1 fruit fly cellular context compared by ENCODE assay signal in genomic region chr3R:12985828-12986530, dm6.
TF ChIP-seq lines count a peak whose summit lies in the region.

TSS of gene CG31342 (plus strand) at chr3R:12986041.

TF ChIP-seq in whole organism, embryonic, 481 proteins besides CTCF, POLR2A, EP300 and RAD21 (continued from another document and continues in another):
- TF ChIP-seq sc (optimal IDR thresholded peaks at IDR 0.05; lab: Kevin White, UChicago) (no peak), sc (GFP tag; optimal IDR thresholded peaks at IDR 0.05; lab: Kevin White, UChicago) (no peak), CG7357 (GFP tag; IDR thresholded peaks at IDR 0.05; lab: Robert Waterston, UW) (no peak), Rfx (GFP tag; IDR thresholded peaks at IDR 0.05; lab: Robert Waterston, UW) (peak; percentile 37; the same call in 1 of the 2 replicates), CG5953 (GFP tag; IDR thresholded peaks at IDR 0.05; lab: Robert Waterston, UW) (no peak), CG7745 (tag; optimal IDR thresholded peaks at IDR 0.05; lab: Kevin White, UChicago) (no peak), Antp (GFP tag; optimal IDR thresholded peaks at IDR 0.05; lab: Kevin White, UChicago) (no peak), jing (GFP tag; optimal IDR thresholded peaks at IDR 0.05; lab: Kevin White, UChicago) (no peak), CG17829 (tag; optimal IDR thresholded peaks at IDR 0.05; lab: Kevin White, UChicago) (peak; percentile 76), CG4282 (GFP tag; optimal IDR thresholded peaks at IDR 0.05; lab: Kevin White, UChicago) (no peak), Spps (tag; optimal IDR thresholded peaks at IDR 0.05; lab: Kevin White, UChicago) (no peak), CG11456 (GFP tag; IDR thresholded peaks at IDR 0.05; lab: Robert Waterston, UW) (no peak), ci (GFP tag; IDR thresholded peaks at IDR 0.05; lab: Robert Waterston, UW) (peak; percentile 25; the same call in 1 of the 3 replicates), pb (GFP tag; optimal IDR thresholded peaks at IDR 0.05; lab: Kevin White, UChicago) (no peak), tx (GFP tag; optimal IDR thresholded peaks at IDR 0.05; lab: Kevin White, UChicago) (no peak), fru (optimal IDR thresholded peaks at IDR 0.05; lab: Kevin White, UChicago) (no peak), dmrt99B (tag; optimal IDR thresholded peaks at IDR 0.05; lab: Kevin White, UChicago) (no peak), CG11695 (GFP tag; IDR thresholded peaks at IDR 0.05; lab: Robert Waterston, UW) (no peak), Kr (GFP tag; optimal IDR thresholded peaks at IDR 0.05; lab: Kevin White, UChicago) (no peak), fd3F (GFP tag; optimal IDR thresholded peaks at IDR 0.05; lab: Kevin White, UChicago) (peak; percentile 41), Blimp-1 (GFP tag; optimal IDR thresholded peaks at IDR 0.05; lab: Kevin White, UChicago) (no peak), onecut (GFP tag; IDR thresholded peaks at IDR 0.05; lab: Robert Waterston, UW) (no peak), Sox102F (GFP tag; optimal IDR thresholded peaks at IDR 0.05; lab: Kevin White, UChicago) (no peak), CG10147 (GFP tag; optimal IDR thresholded peaks at IDR 0.05; lab: Kevin White, UChicago) (no peak), disco-r (GFP tag; optimal IDR thresholded peaks at IDR 0.05; lab: Kevin White, UChicago) (no peak), da (GFP tag; optimal IDR thresholded peaks at IDR 0.05; lab: Kevin White, UChicago) (peak; percentile 7), CkIIα-i1 (GFP tag; IDR thresholded peaks at IDR 0.05; lab: Robert Waterston, UW) (no peak), Deaf1 (tag; optimal IDR thresholded peaks at IDR 0.05; lab: Kevin White, UChicago) (no peak), btn (GFP tag; optimal IDR thresholded peaks at IDR 0.05; lab: Kevin White, UChicago) (no peak), Dfd (GFP tag; optimal IDR thresholded peaks at IDR 0.05; lab: Kevin White, UChicago) (no peak), Oli (tag; optimal IDR thresholded peaks at IDR 0.05; lab: Kevin White, UChicago) (no peak), sd (tag; optimal IDR thresholded peaks at IDR 0.05; lab: Kevin White, UChicago) (no peak), CoRest (tag; optimal IDR thresholded peaks at IDR 0.05; lab: Kevin White, UChicago) (peak; percentile 62), lmd (GFP tag; IDR thresholded peaks at IDR 0.05; lab: Robert Waterston, UW) (no peak), Usf (GFP tag; optimal IDR thresholded peaks at IDR 0.05; lab: Kevin White, UChicago) (no peak), Mad (GFP tag; optimal IDR thresholded peaks at IDR 0.05; lab: Kevin White, UChicago) (no peak), caup (GFP tag; optimal IDR thresholded peaks at IDR 0.05; lab: Kevin White, UChicago; ENCODE audit: severe bottlenecking) (no peak), crc (GFP tag; optimal IDR thresholded peaks at IDR 0.05; lab: Kevin White, UChicago) (no peak), croc (GFP tag; conservative IDR thresholded peaks at IDR 0.05; lab: Robert Waterston, UW) (no peak), Sry-δ (GFP tag; optimal IDR thresholded peaks at IDR 0.05; lab: Kevin White, UChicago) (peak; percentile 57), Bgb (GFP tag; IDR thresholded peaks at IDR 0.05; lab: Robert Waterston, UW; ENCODE audit: partially characterized antibody) (peak; percentile 76), ftz-f1 (GFP tag; optimal IDR thresholded peaks at IDR 0.05; lab: Kevin White, UChicago) (no peak), CG9609 (GFP tag; optimal IDR thresholded peaks at IDR 0.05; lab: Kevin White, UChicago) (no peak), dysf (GFP tag; IDR thresholded peaks at IDR 0.05; lab: Robert Waterston, UW) (no peak), pho (GFP tag; optimal IDR thresholded peaks at IDR 0.05; lab: Kevin White, UChicago) (peak; percentile 9), CG14860 (GFP tag; IDR thresholded peaks at IDR 0.05; lab: Robert Waterston, UW; ENCODE audit: partially characterized antibody) (peak; percentile 43), her (GFP tag; optimal IDR thresholded peaks at IDR 0.05; lab: Kevin White, UChicago) (no peak), CG10979 (tag; optimal IDR thresholded peaks at IDR 0.05; lab: Kevin White, UChicago) (peak; percentile 61), stwl (tag; optimal IDR thresholded peaks at IDR 0.05; lab: Kevin White, UChicago) (peak; percentile 69), gro (GFP tag; optimal IDR thresholded peaks at IDR 0.05; lab: Kevin White, UChicago) (no peak), Myb (GFP tag; optimal IDR thresholded peaks at IDR 0.05; lab: Kevin White, UChicago) (no peak), CG32767 (GFP tag; IDR thresholded peaks at IDR 0.05; lab: Robert Waterston, UW) (no peak), CG14710 (tag; optimal IDR thresholded peaks at IDR 0.05; lab: Kevin White, UChicago) (peak; percentile 70), sisA (GFP tag; IDR thresholded peaks at IDR 0.05; lab: Robert Waterston, UW) (no peak), unc-4 (GFP tag; IDR thresholded peaks at IDR 0.05; lab: Robert Waterston, UW; ENCODE audit: partially characterized antibody) (peak; percentile 71), HLH3B (GFP tag; IDR thresholded peaks at IDR 0.05; lab: Robert Waterston, UW) (no peak; the same call in 1 of the 2 replicates), CG2120 (GFP tag; optimal IDR thresholded peaks at IDR 0.05; lab: Kevin White, UChicago) (peak; percentile 49), CG4854 (GFP tag; optimal IDR thresholded peaks at IDR 0.05; lab: Kevin White, UChicago) (no peak), CG12391 (tag; optimal IDR thresholded peaks at IDR 0.05; lab: Kevin White, UChicago) (peak; percentile 72), slbo (GFP tag; IDR thresholded peaks at IDR 0.05; lab: Robert Waterston, UW) (peak; percentile 41; the same call in 1 of the 2 replicates), CG18011 (GFP tag; optimal IDR thresholded peaks at IDR 0.05; lab: Kevin White, UChicago) (no peak), CG11723 (GFP tag; optimal IDR thresholded peaks at IDR 0.05; lab: Kevin White, UChicago) (no peak), CG3065 (GFP tag; optimal IDR thresholded peaks at IDR 0.05; lab: Kevin White, UChicago) (no peak), hth (optimal IDR thresholded peaks at IDR 0.05; lab: Kevin White, UChicago) (no peak), TFAM (GFP tag; optimal IDR thresholded peaks at IDR 0.05; lab: Kevin White, UChicago) (no peak), D19A (tag; optimal IDR thresholded peaks at IDR 0.05; lab: Kevin White, UChicago) (no peak), CG34422 (GFP tag; IDR thresholded peaks at IDR 0.05; lab: Robert Waterston, UW) (no peak), CG10462 (GFP tag; optimal IDR thresholded peaks at IDR 0.05; lab: Kevin White, UChicago) (no peak), Abd-B (GFP tag; optimal IDR thresholded peaks at IDR 0.05; lab: Kevin White, UChicago) (no peak), eyg (GFP tag; optimal IDR thresholded peaks at IDR 0.05; lab: Kevin White, UChicago) (no peak), org-1 (GFP tag; optimal IDR thresholded peaks at IDR 0.05; lab: Kevin White, UChicago) (no peak), slp2 (GFP tag; optimal IDR thresholded peaks at IDR 0.05; lab: Kevin White, UChicago) (no peak), Atf-2 (GFP tag; optimal IDR thresholded peaks at IDR 0.05; lab: Kevin White, UChicago) (no peak), H15 (GFP tag; IDR thresholded peaks at IDR 0.05; lab: Robert Waterston, UW) (no peak), CG13775 (GFP tag; optimal IDR thresholded peaks at IDR 0.05; lab: Kevin White, UChicago) (no peak), usp (GFP tag; optimal IDR thresholded peaks at IDR 0.05; lab: Kevin White, UChicago) (no peak), odd (GFP tag; optimal IDR thresholded peaks at IDR 0.05; lab: Kevin White, UChicago) (no peak), maf-S (GFP tag; optimal IDR thresholded peaks at IDR 0.05; lab: Kevin White, UChicago) (no peak), sr (GFP tag; IDR thresholded peaks at IDR 0.05; lab: Robert Waterston, UW) (0 out of 3 replicates have a peak, but pooled peaks have one; percentile 21), mld (GFP tag; IDR thresholded peaks at IDR 0.05; lab: Robert Waterston, UW; ENCODE audit: partially characterized antibody) (0 out of 3 replicates have a peak, but pooled peaks have one; percentile 45), CG33213 (GFP tag; optimal IDR thresholded peaks at IDR 0.05; lab: Kevin White, UChicago) (no peak), CG14965 (GFP tag; optimal IDR thresholded peaks at IDR 0.05; lab: Kevin White, UChicago; ENCODE audit: borderline replicate concordance) (no peak), Aef1 (GFP tag; IDR thresholded peaks at IDR 0.05; lab: Robert Waterston, UW) (no peak), Drgx (GFP tag; IDR thresholded peaks at IDR 0.05; lab: Robert Waterston, UW) (0 out of 2 replicates have a peak, but pooled peaks have one; percentile 28), dimm (GFP tag; IDR thresholded peaks at IDR 0.05; lab: Robert Waterston, UW) (no peak), CG2712 (tag; optimal IDR thresholded peaks at IDR 0.05; lab: Kevin White, UChicago) (no peak), ase (GFP tag; IDR thresholded peaks at IDR 0.05; lab: Robert Waterston, UW) (no peak), gem (tag; optimal IDR thresholded peaks at IDR 0.05; lab: Kevin White, UChicago) (no peak), gce (GFP tag; IDR thresholded peaks at IDR 0.05; lab: Robert Waterston, UW) (no peak), NK7.1 (GFP tag; optimal IDR thresholded peaks at IDR 0.05; lab: Kevin White, UChicago) (no peak), Xbp1 (GFP tag; optimal IDR thresholded peaks at IDR 0.05; lab: Kevin White, UChicago) (peak; percentile 28), toy (GFP tag; IDR thresholded peaks at IDR 0.05; lab: Robert Waterston, UW) (no peak), chinmo (GFP tag; IDR thresholded peaks at IDR 0.05; lab: Robert Waterston, UW; ENCODE audit: partially characterized antibody) (0 out of 4 replicates have a peak, but pooled peaks have one; percentile 58), GATAe (GFP tag; conservative IDR thresholded peaks at IDR 0.05; lab: Robert Waterston, UW) (no peak), sna (GFP tag; IDR thresholded peaks at IDR 0.05; lab: Robert Waterston, UW; ENCODE audit: partially characterized antibody) (peak; percentile 61; the same call in 1 of the 2 replicates), CG12299 (tag; optimal IDR thresholded peaks at IDR 0.05; lab: Kevin White, UChicago) (no peak), bab2 (GFP tag; optimal IDR thresholded peaks at IDR 0.05; lab: Kevin White, UChicago) (no peak), sob (GFP tag; IDR thresholded peaks at IDR 0.05; lab: Robert Waterston, UW) (peak; percentile 14; the same call in 1 of the 2 replicates), CG7786 (GFP tag; optimal IDR thresholded peaks at IDR 0.05; lab: Kevin White, UChicago) (no peak), CG6765 (GFP tag; optimal IDR thresholded peaks at IDR 0.05; lab: Kevin White, UChicago) (peak; percentile 22), HLHmδ (GFP tag; optimal IDR thresholded peaks at IDR 0.05; lab: Kevin White, UChicago) (no peak), CG15479 (GFP tag; optimal IDR thresholded peaks at IDR 0.05; lab: Kevin White, UChicago) (no peak), CG31388 (GFP tag; optimal IDR thresholded peaks at IDR 0.05; lab: Kevin White, UChicago) (no peak), nerfin-2 (GFP tag; IDR thresholded peaks at IDR 0.05; lab: Robert Waterston, UW; ENCODE audit: partially characterized antibody) (peak; percentile 36; the same call in 1 of the 2 replicates), pzg (GFP tag; optimal IDR thresholded peaks at IDR 0.05; lab: Kevin White, UChicago) (peak; percentile 44), bcd (GFP tag; optimal IDR thresholded peaks at IDR 0.05; lab: Kevin White, UChicago) (no peak), ara (GFP tag; IDR thresholded peaks at IDR 0.05; lab: Robert Waterston, UW) (no peak), oc (tag; optimal IDR thresholded peaks at IDR 0.05; lab: Kevin White, UChicago) (no peak), ERR (GFP tag; optimal IDR thresholded peaks at IDR 0.05; lab: Kevin White, UChicago) (no peak), CG8089 (GFP tag; optimal IDR thresholded peaks at IDR 0.05; lab: Kevin White, UChicago) (no peak), fd64A (GFP tag; optimal IDR thresholded peaks at IDR 0.05; lab: Kevin White, UChicago) (no peak), Gug (GFP tag; IDR thresholded peaks at IDR 0.05; lab: Robert Waterston, UW) (no peak), tll (GFP tag; optimal IDR thresholded peaks at IDR 0.05; lab: Kevin White, UChicago) (no peak), CG16815 (GFP tag; optimal IDR thresholded peaks at IDR 0.05; lab: Kevin White, UChicago) (no peak), Bdp1 (GFP tag; optimal IDR thresholded peaks at IDR 0.05; lab: Kevin White, UChicago) (no peak), CG12104 (GFP tag; optimal IDR thresholded peaks at IDR 0.05; lab: Kevin White, UChicago) (peak; percentile 24), lola (GFP tag; optimal IDR thresholded peaks at IDR 0.05; lab: Kevin White, UChicago) (peak in 1 of 3 experiments; percentile 58), yki (optimal IDR thresholded peaks at IDR 0.05; lab: Kevin White, UChicago) (no peak), CG13624 (GFP tag; optimal IDR thresholded peaks at IDR 0.05; lab: Kevin White, UChicago) (peak; percentile 67), crp (GFP tag; optimal IDR thresholded peaks at IDR 0.05; lab: Kevin White, UChicago) (no peak), D (optimal IDR thresholded peaks at IDR 0.05; lab: Kevin White, UChicago) (no peak), D (GFP tag; optimal IDR thresholded peaks at IDR 0.05; lab: Kevin White, UChicago) (no peak), CG3163 (GFP tag; optimal IDR thresholded peaks at IDR 0.05; lab: Kevin White, UChicago) (no peak), CG1647 (GFP tag; optimal IDR thresholded peaks at IDR 0.05; lab: Kevin White, UChicago) (no peak), ems (GFP tag; optimal IDR thresholded peaks at IDR 0.05; lab: Kevin White, UChicago) (no peak), E2f2 (GFP tag; IDR thresholded peaks at IDR 0.05; lab: Robert Waterston, UW) (no peak; the same call in 1 of the 2 replicates), Hr3 (GFP tag; optimal IDR thresholded peaks at IDR 0.05; lab: Kevin White, UChicago) (peak; percentile 22), abd-A (tag; optimal IDR thresholded peaks at IDR 0.05; lab: Kevin White, UChicago) (no peak), CrebB (tag; optimal IDR thresholded peaks at IDR 0.05; lab: Kevin White, UChicago) (peak; percentile 14), CG14441 (GFP tag; IDR thresholded peaks at IDR 0.05; lab: Robert Waterston, UW) (no peak), CG14050 (GFP tag; IDR thresholded peaks at IDR 0.05; lab: Robert Waterston, UW) (no peak), CG9215 (GFP tag; IDR thresholded peaks at IDR 0.05; lab: Robert Waterston, UW) (no peak), cwo (GFP tag; optimal IDR thresholded peaks at IDR 0.05; lab: Kevin White, UChicago) (no peak), peb (GFP tag; IDR thresholded peaks at IDR 0.05; lab: Robert Waterston, UW) (no peak), jigr1 (GFP tag; IDR thresholded peaks at IDR 0.05; lab: Robert Waterston, UW) (no peak)
